Worm (Caenorhabditis elegans) whole organism, L2 larva: ENCODE measurements around the gene F55G7.5.
A peak's percentile ranks its signal among the peaks of the same experiment; 100 is the strongest.

Source experiments
- C34F6.9 ChIP-seq: fragments of 150-350 bp; optimal IDR thresholded peaks from 2 replicates; lab custom pipeline; 2014; ENCODE audit warnings: missing biosample characterization, missing genetic modification characterization
- F13H6.1 ChIP-seq: sonication (generic microtip); optimal IDR thresholded peaks from 2 replicates; lab custom pipeline; 2016; ENCODE audit warnings: missing genetic modification characterization, missing compliant biosample characterization
- R02D3.7 ChIP-seq: fragments of 150-350 bp; optimal IDR thresholded peaks from 2 replicates; lab custom pipeline; 2014; ENCODE audit warnings: missing biosample characterization, missing genetic modification characterization
- Y55F3AM.14 ChIP-seq: fragments of 200-800 bp; sonication (Bioruptor generic); optimal IDR thresholded peaks from 2 replicates; lab custom pipeline; 2018; ENCODE audit warnings: mild to moderate bottlenecking, missing genetic modification characterization, missing compliant biosample characterization
- ZK546.5 ChIP-seq: sonication (generic microtip); optimal IDR thresholded peaks from 2 replicates; lab custom pipeline; 2017; ENCODE audit warnings: missing biosample characterization, missing genetic modification characterization
- alr-1 ChIP-seq: fragments of 150-350 bp; optimal IDR thresholded peaks from 2 replicates; lab custom pipeline; 2014; ENCODE audit warnings: missing biosample characterization, missing genetic modification characterization
- aly-2 ChIP-seq: fragments of 150-350 bp; optimal IDR thresholded peaks from 2 replicates; lab custom pipeline; 2014; ENCODE audit warnings: missing biosample characterization, missing genetic modification characterization
- ama-1 ChIP-seq: fragments of 150-350 bp; optimal IDR thresholded peaks from 2 replicates; lab custom pipeline; 2018; ENCODE audit warnings: inconsistent platforms
- blmp-1 ChIP-seq: sonication (generic microtip); optimal IDR thresholded peaks from 2 replicates; lab custom pipeline; 2017; ENCODE audit warnings: missing genetic modification characterization, mild to moderate bottlenecking, missing compliant biosample characterization, antibody characterized with exemption, moderate library complexity; ENCODE audit not compliant: insufficient read depth
- ceh-16 ChIP-seq: fragments of 150-350 bp; optimal IDR thresholded peaks from 2 replicates; lab custom pipeline; 2014; ENCODE audit warnings: missing biosample characterization, missing genetic modification characterization
- ceh-82 ChIP-seq: fragments of 150-350 bp; optimal IDR thresholded peaks from 2 replicates; lab custom pipeline; 2014; ENCODE audit warnings: missing biosample characterization, missing genetic modification characterization
- crh-2 ChIP-seq: sonication (generic microtip); optimal IDR thresholded peaks from 2 replicates; lab custom pipeline; 2017; ENCODE audit warnings: missing biosample characterization, missing genetic modification characterization
- dmd-4 ChIP-seq: sonication (generic microtip); optimal IDR thresholded peaks from 2 replicates; lab custom pipeline; 2017; ENCODE audit warnings: missing biosample characterization, missing genetic modification characterization
- egl-27 ChIP-seq: sonication (generic microtip); optimal IDR thresholded peaks from 3 replicates; lab custom pipeline; 2017; ENCODE audit warnings: missing biosample characterization, missing genetic modification reagents, missing genetic modification characterization
- elt-1 ChIP-seq: fragments of 150-350 bp; optimal IDR thresholded peaks from 2 replicates; lab custom pipeline; 2014; ENCODE audit warnings: missing biosample characterization, missing genetic modification characterization
- elt-3 ChIP-seq: sonication (generic microtip); optimal IDR thresholded peaks from 2 replicates; lab custom pipeline; 2017; ENCODE audit warnings: missing biosample characterization, missing genetic modification characterization
- fos-1 ChIP-seq: fragments of 150-350 bp; optimal IDR thresholded peaks from 2 replicates; lab custom pipeline; 2014; ENCODE audit warnings: missing biosample characterization, missing genetic modification characterization
- gmeb-1 ChIP-seq: fragments of 150-350 bp; optimal IDR thresholded peaks from 2 replicates; lab custom pipeline; 2014; ENCODE audit warnings: missing biosample characterization, missing genetic modification characterization
- lin-13 ChIP-seq: fragments of 150-350 bp; optimal IDR thresholded peaks from 2 replicates; lab custom pipeline; 2014; ENCODE audit warnings: missing biosample characterization, missing genetic modification reagents, missing genetic modification characterization
- lin-39 ChIP-seq: fragments of 150-350 bp; optimal IDR thresholded peaks from 2 replicates; lab custom pipeline; 2014; ENCODE audit warnings: missing biosample characterization, missing genetic modification reagents, missing genetic modification characterization
- lsy-2 ChIP-seq, 2 experiments: fragments of 150-350 bp in 1 of 2; sonication (generic microtip) in 1 of 2; optimal IDR thresholded peaks; 2 replicates each; lab custom pipeline; 2014 to 2017; ENCODE audit warnings: missing biosample characterization in 2 of 2, missing genetic modification characterization in 2 of 2
- mab-5 ChIP-seq: fragments of 150-350 bp; optimal IDR thresholded peaks from 2 replicates; lab custom pipeline; 2014; ENCODE audit warnings: missing biosample characterization, missing genetic modification characterization
- mbf-1 ChIP-seq: sonication (generic microtip); optimal IDR thresholded peaks from 2 replicates; lab custom pipeline; 2017; ENCODE audit warnings: missing biosample characterization, missing genetic modification characterization
- mdl-1 ChIP-seq, 2 experiments: fragments of 150-350 bp in 1 of 2; sonication (generic microtip) in 1 of 2; optimal IDR thresholded peaks; 2 replicates each; lab custom pipeline; 2017; ENCODE audit warnings: missing biosample characterization in 2 of 2, missing genetic modification characterization in 2 of 2
- nhr-10 ChIP-seq: sonication (generic microtip); optimal IDR thresholded peaks from 2 replicates; lab custom pipeline; 2017; ENCODE audit warnings: missing biosample characterization, missing genetic modification characterization
- nhr-11 ChIP-seq: fragments of 150-350 bp; optimal IDR thresholded peaks from 2 replicates; lab custom pipeline; 2014; ENCODE audit warnings: missing biosample characterization, missing genetic modification characterization
- nhr-12 ChIP-seq: fragments of 150-350 bp; optimal IDR thresholded peaks from 2 replicates; lab custom pipeline; 2014; ENCODE audit warnings: missing biosample characterization, missing genetic modification characterization
- nhr-129 ChIP-seq: fragments of 150-350 bp; optimal IDR thresholded peaks from 2 replicates; lab custom pipeline; 2014; ENCODE audit warnings: missing biosample characterization, missing genetic modification characterization
- nhr-23 ChIP-seq: fragments of 150-350 bp; optimal IDR thresholded peaks from 2 replicates; lab custom pipeline; 2014; ENCODE audit warnings: missing biosample characterization, missing genetic modification reagents, missing genetic modification characterization
- nhr-25 ChIP-seq: fragments of 150-350 bp; sonication (generic microtip); optimal IDR thresholded peaks from 3 replicates; lab custom pipeline; 2014; ENCODE audit warnings: missing biosample characterization, missing genetic modification characterization
- nhr-6 ChIP-seq: fragments of 150-350 bp; optimal IDR thresholded peaks from 2 replicates; lab custom pipeline; 2014; ENCODE audit warnings: missing biosample characterization, missing genetic modification characterization
- skn-1 ChIP-seq: sonication (generic microtip); optimal IDR thresholded peaks from 2 replicates; lab custom pipeline; 2017; ENCODE audit warnings: missing biosample characterization, missing genetic modification characterization
- sma-3 ChIP-seq: sonication (generic microtip); optimal IDR thresholded peaks from 2 replicates; lab custom pipeline; 2016; ENCODE audit warnings: missing genetic modification reagents, missing genetic modification characterization, missing compliant biosample characterization
- sma-9 ChIP-seq, 2 experiments: fragments of 150-350 bp in 1 of 2; sonication (generic microtip) in 1 of 2; optimal IDR thresholded peaks; 2 replicates each; lab custom pipeline; 2014 to 2016; ENCODE audit warnings: missing genetic modification characterization in 2 of 2, mild to moderate bottlenecking in 1 of 2, missing biosample characterization in 1 of 2, missing compliant biosample characterization in 1 of 2, missing genetic modification reagents in 1 of 2, moderate library complexity in 1 of 2
- snpc-4 ChIP-seq: fragments of 150-350 bp; optimal IDR thresholded peaks from 2 replicates; lab custom pipeline; 2014; ENCODE audit warnings: missing biosample characterization, missing genetic modification characterization
- unc-55 ChIP-seq: fragments of 150-350 bp; sonication (generic microtip); optimal IDR thresholded peaks from 3 replicates; lab custom pipeline; 2014; ENCODE audit warnings: missing biosample characterization, missing genetic modification reagents, missing genetic modification characterization
- unc-62 ChIP-seq: fragments of 150-350 bp; optimal IDR thresholded peaks from 2 replicates; lab custom pipeline; 2014; ENCODE audit warnings: missing biosample characterization, missing genetic modification reagents, missing genetic modification characterization
- ztf-1 ChIP-seq: fragments of 200-800 bp; sonication (Bioruptor generic); conservative IDR thresholded peaks from 2 replicates; pipeline ENCODE4 v1.3.6; 2022; ENCODE audit warnings: missing genetic modification characterization, missing compliant biosample characterization
- ztf-4 ChIP-seq: fragments of 150-350 bp; optimal IDR thresholded peaks from 2 replicates; lab custom pipeline; 2014; ENCODE audit warnings: missing biosample characterization, missing genetic modification characterization

The F55G7.5 gene

ce11 chrX:11971323-11971722, 32.6 kb upstream of the F55G7.5 start:
- no peak for TF ChIP-seq crh-2 (tag; lab: Kevin White, UChicago)
- no peak for TF ChIP-seq dmd-4 (tag; lab: Kevin White, UChicago)
- TF ChIP-seq F13H6.1: no peak
- no peak for TF ChIP-seq unc-62 (GFP tag; lab: Kevin White, UChicago)
- TF ChIP-seq nhr-11 (tag; lab: Kevin White, UChicago): no peak
- TF ChIP-seq mab-5 (tag; lab: Kevin White, UChicago): no peak
- TF ChIP-seq nhr-6 (tag; lab: Kevin White, UChicago): no peak

DNA sequence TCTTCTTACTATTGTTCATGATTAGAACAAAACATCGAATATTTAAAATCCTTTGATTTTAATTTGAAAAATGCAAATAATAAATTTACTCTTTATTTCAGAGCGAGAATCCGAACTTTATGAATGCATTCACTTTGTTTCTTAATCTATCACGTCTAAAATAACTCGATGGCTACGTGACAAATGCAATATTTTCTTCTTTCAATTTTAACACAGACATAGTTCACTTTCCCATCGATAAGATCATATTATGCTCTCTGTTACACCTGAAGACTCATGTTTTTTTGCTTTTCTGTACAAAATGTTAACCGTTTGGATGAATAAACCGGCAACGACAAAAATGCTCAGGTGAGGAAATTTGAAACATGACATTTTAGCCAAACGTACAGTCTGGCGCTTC, 30.8 kb upstream of the F55G7.5 start:
- TF ChIP-seq skn-1: no peak
- TF ChIP-seq unc-55: no peak
- TF ChIP-seq elt-3: no peak
- TF ChIP-seq crh-2 (tag; lab: Kevin White, UChicago): no peak
- no peak for TF ChIP-seq mdl-1 (tag; optimal IDR thresholded peaks at IDR 0.05; lab: Kevin White, UChicago)
- no peak for TF ChIP-seq blmp-1 (tag; lab: Kevin White, UChicago)
- no peak for TF ChIP-seq mbf-1 (tag; lab: Kevin White, UChicago)
- TF ChIP-seq nhr-12 (tag; lab: Kevin White, UChicago): no peak
- TF ChIP-seq lin-13 (GFP tag; lab: Kevin White, UChicago): no peak
- TF ChIP-seq sma-3 (GFP tag; lab: Kevin White, UChicago): no peak
- TF ChIP-seq alr-1 (tag; lab: Kevin White, UChicago): no peak
- TF ChIP-seq, all 48 proteins: peak for 0

- TF ChIP-seq ZK546.5 (tag; lab: Kevin White, UChicago) (no peak), aly-2 (tag; lab: Kevin White, UChicago) (no peak), C34F6.9 (tag; lab: Kevin White, UChicago) (peak; percentile 52), lsy-2 (tag; optimal IDR thresholded peaks at IDR 0.05; lab: Kevin White, UChicago) (peak in 1 of 2 experiments; percentile 4), sma-9 (GFP tag; optimal IDR thresholded peaks at IDR 0.05; lab: Kevin White, UChicago) (peak; percentile 30), sma-9 (tag; optimal IDR thresholded peaks at IDR 0.05; lab: Kevin White, UChicago) (no peak)
- TF ChIP-seq, all 48 proteins: peak for 3
Observed at ce11 chrX:11969085-11969484, 30.4 kb upstream of the F55G7.5 start.

DNA sequence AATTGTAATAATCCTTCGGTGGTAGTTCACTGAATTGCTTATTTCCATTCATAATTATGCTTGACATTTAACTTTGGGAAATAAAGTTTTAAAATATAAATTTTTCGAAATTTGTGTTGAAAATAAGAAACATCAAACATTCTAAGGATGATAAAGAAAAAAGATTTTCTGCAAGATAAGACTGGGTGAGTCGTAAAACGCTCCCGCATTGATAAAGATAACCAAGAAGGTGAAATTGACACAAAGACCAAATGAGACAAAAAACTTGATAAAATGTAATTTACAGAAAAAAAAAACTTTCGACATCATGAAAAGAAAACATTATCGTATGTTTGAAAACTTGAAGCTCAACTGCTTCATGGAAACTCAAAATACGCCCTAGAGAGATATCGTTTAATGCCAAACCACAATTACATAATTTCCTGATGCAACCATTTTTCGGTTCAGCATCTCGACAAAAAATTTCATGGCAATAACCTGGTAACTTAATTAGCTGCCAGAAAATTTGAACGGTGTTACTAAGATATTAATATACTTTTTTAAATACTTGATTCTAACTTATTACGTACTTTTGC, 29.4 kb upstream of the F55G7.5 start:
- TF ChIP-seq nhr-10 (tag; lab: Kevin White, UChicago): no peak
- TF ChIP-seq R02D3.7 (tag; lab: Kevin White, UChicago): no peak
- peak; percentile 86 for TF ChIP-seq fos-1
- TF ChIP-seq ceh-16: no peak
- TF ChIP-seq crh-2 (tag; lab: Kevin White, UChicago): peak; percentile 59
- no peak for TF ChIP-seq lin-13 (GFP tag; lab: Kevin White, UChicago)
- no peak for TF ChIP-seq Y55F3AM.14
- no peak for TF ChIP-seq egl-27
- TF ChIP-seq snpc-4 (tag; lab: Kevin White, UChicago): no peak
- no peak for TF ChIP-seq nhr-25 (tag; lab: Kevin White, UChicago)
- TF ChIP-seq nhr-129 (tag; lab: Kevin White, UChicago): no peak
- TF ChIP-seq ztf-4 (tag; lab: Kevin White, UChicago): no peak
- no peak for TF ChIP-seq nhr-23 (tag; lab: Kevin White, UChicago)
- no peak for TF ChIP-seq elt-3
- TF ChIP-seq nhr-6 (tag; lab: Kevin White, UChicago): no peak
- TF ChIP-seq C34F6.9 (tag; lab: Kevin White, UChicago): no peak
- TF ChIP-seq sma-3 (GFP tag; lab: Kevin White, UChicago): peak; percentile 21
- TF ChIP-seq mab-5 (tag; lab: Kevin White, UChicago): no peak
- no peak for TF ChIP-seq ceh-82 (tag; lab: Kevin White, UChicago)
- no peak for TF ChIP-seq elt-1
- TF ChIP-seq ZK546.5 (tag; lab: Kevin White, UChicago): no peak
- no peak for TF ChIP-seq gmeb-1 (tag; lab: Kevin White, UChicago)
- peak; percentile 25 for TF ChIP-seq sma-9 (GFP tag; optimal IDR thresholded peaks at IDR 0.05; lab: Kevin White, UChicago)
- no peak for TF ChIP-seq sma-9 (tag; optimal IDR thresholded peaks at IDR 0.05; lab: Kevin White, UChicago)
- TF ChIP-seq ztf-1 (GFP tag; lab: Robert Waterston, UW): no peak
- TF ChIP-seq alr-1 (tag; lab: Kevin White, UChicago): no peak
- TF ChIP-seq mdl-1 (tag; optimal IDR thresholded peaks at IDR 0.05; lab: Kevin White, UChicago): peak in 1 of 2 experiments; percentile 13
- no peak for TF ChIP-seq lin-39 (tag; lab: Kevin White, UChicago)
- TF ChIP-seq ama-1 (lab: Kevin White, UChicago): no peak
- TF ChIP-seq, all 48 proteins: peak for 5
